Fruit fly (Drosophila melanogaster) whole organism, embryonic: ENCODE data around the gene CG44270.
A peak's percentile ranks its signal among the peaks of the same experiment; 100 is the strongest.

ENCODE experiments used
- Abd-B ChIP-seq: fragments of 200-800 bp; sonication (Bioruptor generic); optimal IDR thresholded peaks from 2 replicates; lab custom pipeline; 2018; ENCODE audit warnings: missing biosample characterization, mild to moderate bottlenecking, missing genetic modification characterization, moderate library complexity
- Adf1 ChIP-seq: fragments of 200-800 bp; sonication (Bioruptor generic); IDR thresholded peaks from 2 replicates; pipeline ENCODE4 v1.3.6; 2022; ENCODE audit warnings: missing biosample characterization, missing genetic modification characterization
- Bteb2 ChIP-seq: fragments of 200-800 bp; sonication (Bioruptor generic); optimal IDR thresholded peaks from 2 replicates; lab custom pipeline; 2016; ENCODE audit warnings: missing biosample characterization, missing genetic modification characterization
- CG11560 ChIP-seq: fragments of 200-800 bp; sonication (Bioruptor generic); IDR thresholded peaks from 3 replicates; pipeline ENCODE4 v1.3.6; 2022; ENCODE audit warnings: missing biosample characterization, missing genetic modification characterization
- CG14441 ChIP-seq: fragments of 200-800 bp; sonication (Bioruptor generic); IDR thresholded peaks from 2 replicates; pipeline ENCODE4 v1.3.6; 2022; ENCODE audit warnings: missing biosample characterization, missing genetic modification characterization
- CG15073 ChIP-seq: fragments of 200-800 bp; sonication (Bioruptor generic); optimal IDR thresholded peaks from 2 replicates; lab custom pipeline; 2016; ENCODE audit warnings: missing biosample characterization, missing genetic modification characterization
- CG15601 ChIP-seq: fragments of 200-800 bp; sonication (Bioruptor generic); optimal IDR thresholded peaks from 3 replicates; lab custom pipeline; 2019; ENCODE audit warnings: missing biosample characterization, mild to moderate bottlenecking, missing genetic modification characterization, moderate library complexity
- CG16815 ChIP-seq: fragments of 200-800 bp; sonication (Bioruptor generic); optimal IDR thresholded peaks from 3 replicates; lab custom pipeline; 2017; ENCODE audit warnings: missing biosample characterization, mild to moderate bottlenecking, missing genetic modification characterization
- CG18262 ChIP-seq: fragments of 200-800 bp; optimal IDR thresholded peaks from 3 replicates; lab custom pipeline; 2019; ENCODE audit warnings: missing biosample characterization, mild to moderate bottlenecking, missing genetic modification characterization, moderate library complexity
- CG32767 ChIP-seq: fragments of 200-800 bp; sonication (Bioruptor generic); IDR thresholded peaks from 2 replicates; pipeline ENCODE4 v1.3.6; 2022; ENCODE audit warnings: missing biosample characterization, missing genetic modification characterization
- CG7556 ChIP-seq: fragments of 200-800 bp; sonication (Bioruptor generic); optimal IDR thresholded peaks from 2 replicates; lab custom pipeline; 2017; ENCODE audit warnings: missing biosample characterization, mild to moderate bottlenecking, missing genetic modification characterization
- CG9932 ChIP-seq: fragments of 200-800 bp; sonication (Bioruptor generic); IDR thresholded peaks from 2 replicates; pipeline ENCODE4 v1.3.6; 2022; ENCODE audit warnings: missing biosample characterization, missing genetic modification characterization
- Deaf1 ChIP-seq: fragments of 200-800 bp; optimal IDR thresholded peaks from 3 replicates; lab custom pipeline; 2019; ENCODE audit warnings: missing biosample characterization, mild to moderate bottlenecking, missing genetic modification characterization, moderate library complexity
- Drgx ChIP-seq: fragments of 200-800 bp; sonication (Bioruptor generic); IDR thresholded peaks from 2 replicates; pipeline ENCODE4 v1.3.6; 2022; ENCODE audit warnings: missing biosample characterization, missing genetic modification characterization
- GATAe ChIP-seq: fragments of 200-800 bp; sonication (Bioruptor generic); conservative IDR thresholded peaks from 2 replicates; pipeline ENCODE4 v1.3.6; 2022; ENCODE audit warnings: missing biosample characterization, missing genetic modification characterization
- HmgZ ChIP-seq: fragments of 200-800 bp; sonication (Bioruptor generic); optimal IDR thresholded peaks from 2 replicates; lab custom pipeline; 2018; ENCODE audit warnings: missing biosample characterization, mild to moderate bottlenecking, missing genetic modification characterization
- Med ChIP-seq: fragments of 200-800 bp; sonication (Bioruptor generic); peaks from one replicate; lab custom pipeline; 2016; ENCODE audit warnings: missing biosample characterization, missing genetic modification characterization, mild to moderate bottlenecking, inconsistent platforms, moderate library complexity
- Meics ChIP-seq: fragments of 200-800 bp; sonication (Bioruptor generic); optimal IDR thresholded peaks from 2 replicates; lab custom pipeline; 2017; ENCODE audit warnings: missing biosample characterization, mild to moderate bottlenecking, missing genetic modification characterization
- Oli ChIP-seq: fragments of 200-800 bp; sonication (Bioruptor generic); optimal IDR thresholded peaks from 2 replicates; lab custom pipeline; 2018; ENCODE audit warnings: missing biosample characterization, mild to moderate bottlenecking, missing genetic modification characterization, moderate library complexity
- Sry-β ChIP-seq: fragments of 200-800 bp; sonication (Bioruptor generic); optimal IDR thresholded peaks from 2 replicates; lab custom pipeline; 2018; ENCODE audit warnings: missing biosample characterization, mild to moderate bottlenecking, missing genetic modification characterization, moderate library complexity
- Tbp ChIP-seq: fragments of >200 bp; optimal IDR thresholded peaks from 2 replicates; lab custom pipeline; 2018; ENCODE audit warnings: missing biosample characterization, missing genetic modification characterization
- Trl ChIP-seq, 3 experiments: fragments of >200 bp in 2 of 3; fragments of 200-800 bp in 1 of 3; sonication (Bioruptor generic) in 1 of 3; optimal IDR thresholded peaks; 2 replicates in 1 of 3; 3 replicates in 2 of 3; lab custom pipeline; 2016 to 2017; ENCODE audit warnings: missing biosample characterization in 1 of 3, missing genetic modification characterization in 1 of 3
- abd-A ChIP-seq: fragments of 200-800 bp; sonication (Bioruptor generic); optimal IDR thresholded peaks from 3 replicates; lab custom pipeline; 2019; ENCODE audit warnings: missing biosample characterization, mild to moderate bottlenecking, missing genetic modification characterization, moderate library complexity
- ase ChIP-seq: fragments of 200-800 bp; sonication (Bioruptor generic); IDR thresholded peaks from 3 replicates; pipeline ENCODE4 v1.3.6; 2022; ENCODE audit warnings: missing biosample characterization, missing genetic modification characterization
- bcd ChIP-seq: fragments of 200-800 bp; sonication (Bioruptor generic); optimal IDR thresholded peaks from 2 replicates; lab custom pipeline; 2017; ENCODE audit warnings: missing biosample characterization, mild to moderate bottlenecking, missing genetic modification characterization
- cg ChIP-seq: fragments of 200-800 bp; sonication (Bioruptor generic); optimal IDR thresholded peaks from 3 replicates; lab custom pipeline; 2019; ENCODE audit warnings: missing biosample characterization, mild to moderate bottlenecking, missing genetic modification characterization, moderate library complexity
- chinmo ChIP-seq: fragments of 200-800 bp; sonication (Bioruptor generic); IDR thresholded peaks from 4 replicates; pipeline ENCODE4 v1.3.6; 2022; ENCODE audit warnings: missing biosample characterization, missing genetic modification characterization; ENCODE audit not compliant: partially characterized antibody
- chm ChIP-seq: fragments of 200-800 bp; sonication (Bioruptor generic); IDR thresholded peaks from 2 replicates; pipeline ENCODE4 v1.3.6; 2022; ENCODE audit warnings: missing biosample characterization, missing genetic modification characterization
- dm ChIP-seq: fragments of 200-800 bp; sonication (Bioruptor generic); optimal IDR thresholded peaks from 3 replicates; lab custom pipeline; 2016; ENCODE audit warnings: missing biosample characterization, missing genetic modification characterization
- ewg ChIP-seq: fragments of 200-800 bp; sonication (Bioruptor generic); optimal IDR thresholded peaks from 3 replicates; lab custom pipeline; 2017; ENCODE audit warnings: mild to moderate bottlenecking, missing biosample characterization, missing genetic modification reagents, missing genetic modification characterization
- exex ChIP-seq: fragments of 200-800 bp; sonication (Bioruptor generic); optimal IDR thresholded peaks from 4 replicates; lab custom pipeline; 2018; ENCODE audit warnings: missing biosample characterization, mild to moderate bottlenecking, missing genetic modification characterization, moderate library complexity
- gcm ChIP-seq: fragments of 200-800 bp; sonication (Bioruptor generic); optimal IDR thresholded peaks from 2 replicates; lab custom pipeline; 2019; ENCODE audit warnings: missing biosample characterization, mild to moderate bottlenecking, missing genetic modification characterization, moderate library complexity
- ham ChIP-seq: fragments of 200-800 bp; sonication (Bioruptor generic); IDR thresholded peaks from 2 replicates; pipeline ENCODE4 v1.3.6; 2022; ENCODE audit warnings: missing biosample characterization, missing genetic modification characterization
- her ChIP-seq: fragments of 200-800 bp; sonication (Bioruptor generic); optimal IDR thresholded peaks from 2 replicates; lab custom pipeline; 2016; ENCODE audit warnings: missing biosample characterization, missing genetic modification characterization
- onecut ChIP-seq: fragments of 200-800 bp; sonication (Bioruptor generic); IDR thresholded peaks from 2 replicates; pipeline ENCODE4 v1.3.6; 2022; ENCODE audit warnings: missing biosample characterization, missing genetic modification characterization
- pzg ChIP-seq: fragments of 200-800 bp; sonication (Bioruptor generic); optimal IDR thresholded peaks from 3 replicates; lab custom pipeline; 2018; ENCODE audit warnings: missing biosample characterization, mild to moderate bottlenecking, missing genetic modification characterization, moderate library complexity
- run ChIP-seq: fragments of 200-800 bp; sonication (Bioruptor generic); optimal IDR thresholded peaks from 3 replicates; lab custom pipeline; 2018; ENCODE audit warnings: missing biosample characterization, mild to moderate bottlenecking, missing genetic modification characterization
- sim ChIP-seq: fragments of 200-800 bp; sonication (Bioruptor generic); IDR thresholded peaks from 2 replicates; pipeline ENCODE4 v1.3.6; 2022; ENCODE audit warnings: missing biosample characterization, missing genetic modification characterization
- stc ChIP-seq: fragments of 200-800 bp; sonication (Bioruptor generic); IDR thresholded peaks from 2 replicates; pipeline ENCODE4 v1.3.6; 2022; ENCODE audit warnings: missing biosample characterization, missing genetic modification characterization
- tgo ChIP-seq: fragments of 200-800 bp; sonication (Bioruptor generic); IDR thresholded peaks from 3 replicates; pipeline ENCODE4 v1.3.6; 2022; ENCODE audit warnings: missing biosample characterization, missing genetic modification characterization
- tx ChIP-seq: fragments of 200-800 bp; sonication (Bioruptor generic); optimal IDR thresholded peaks from 2 replicates; lab custom pipeline; 2016; ENCODE audit warnings: missing biosample characterization, missing genetic modification characterization
- wek ChIP-seq: fragments of 200-800 bp; sonication (Bioruptor generic); optimal IDR thresholded peaks from 3 replicates; lab custom pipeline; 2018; ENCODE audit warnings: missing biosample characterization, mild to moderate bottlenecking, missing genetic modification characterization, moderate library complexity

Gene CG44270

DNA sequence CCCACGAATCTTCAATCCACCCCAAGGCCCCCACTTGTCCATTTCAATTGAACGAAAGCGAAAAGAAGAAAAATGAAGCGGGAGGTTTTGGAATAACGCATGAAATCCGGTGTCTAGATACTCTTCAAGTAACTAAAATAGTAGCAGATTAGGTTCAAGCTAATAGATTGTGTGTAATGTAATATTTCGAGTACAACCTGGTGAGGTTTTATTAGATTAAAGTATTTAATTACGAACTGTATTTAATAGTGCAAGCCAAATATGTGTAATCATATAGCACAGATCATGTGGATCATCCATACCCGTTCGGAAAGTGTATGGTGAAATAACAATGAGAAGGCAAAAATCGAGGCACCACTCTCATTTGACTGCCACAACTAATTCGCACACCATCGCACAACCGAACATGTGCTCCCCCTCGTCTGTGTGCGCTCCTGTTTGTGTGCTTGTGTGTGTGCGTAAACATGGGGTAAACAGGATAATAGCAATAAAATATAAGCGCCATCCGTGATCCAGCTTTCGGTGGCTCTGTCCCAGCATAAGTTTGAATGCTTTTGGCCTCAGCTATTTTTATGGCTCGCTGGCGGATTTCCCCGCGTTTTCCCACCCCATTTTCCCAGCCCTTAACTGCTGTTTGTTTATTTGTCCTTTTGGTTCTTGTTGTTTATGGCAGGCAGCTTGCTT is 8.5 kb downstream of the CG44270 start (continued):
- TF ChIP-seq dm (GFP tag; lab: Kevin White, UChicago) = no peak
- no peak for TF ChIP-seq run (tag; lab: Kevin White, UChicago)
- TF ChIP-seq CG7556 (GFP tag; lab: Kevin White, UChicago) = peak; percentile 41
- no peak for TF ChIP-seq CG16815 (GFP tag; lab: Kevin White, UChicago)
- no peak for TF ChIP-seq Bteb2 (GFP tag; lab: Kevin White, UChicago)
- no peak for TF ChIP-seq her (GFP tag; lab: Kevin White, UChicago)
- TF ChIP-seq Sry-β (GFP tag; lab: Kevin White, UChicago) = no peak
- no peak for TF ChIP-seq GATAe (GFP tag; lab: Robert Waterston, UW)
- TF ChIP-seq chinmo (GFP tag; lab: Robert Waterston, UW) = no peak
- TF ChIP-seq ham (GFP tag; lab: Robert Waterston, UW) = no peak
- TF ChIP-seq Abd-B (GFP tag; lab: Kevin White, UChicago) = no peak
- no peak for TF ChIP-seq sim (GFP tag; lab: Robert Waterston, UW)
- no peak for TF ChIP-seq ewg (GFP tag; lab: Kevin White, UChicago)
- peak; percentile 46 for TF ChIP-seq stc (GFP tag; lab: Robert Waterston, UW)
- no peak for TF ChIP-seq exex (tag; lab: Kevin White, UChicago)
- TF ChIP-seq HmgZ (tag; lab: Kevin White, UChicago) = no peak
- no peak for TF ChIP-seq CG11560 (tag; lab: Robert Waterston, UW)
- TF ChIP-seq ase = no peak
- peak; percentile 27 for TF ChIP-seq CG18262 (tag; lab: Kevin White, UChicago)
- TF ChIP-seq CG15073 (GFP tag; lab: Kevin White, UChicago) = no peak
- no peak for TF ChIP-seq gcm (GFP tag; lab: Kevin White, UChicago)
- no peak for TF ChIP-seq onecut (GFP tag; lab: Robert Waterston, UW)
- 0 out of 2 replicates have a peak, but pooled peaks have one; percentile 37 for TF ChIP-seq CG14441
- TF ChIP-seq CG15601 = no peak
- no peak for TF ChIP-seq tgo (GFP tag; lab: Robert Waterston, UW)
- no peak for TF ChIP-seq pzg (GFP tag; lab: Kevin White, UChicago)
- peak; percentile 53 for TF ChIP-seq Oli (tag; lab: Kevin White, UChicago)
- TF ChIP-seq CG9932 = 0 out of 2 replicates have a peak, but pooled peaks have one; percentile 13
- no peak for TF ChIP-seq CG32767
- TF ChIP-seq Meics (GFP tag; lab: Kevin White, UChicago) = peak; percentile 45
- TF ChIP-seq bcd (GFP tag; lab: Kevin White, UChicago) = peak; percentile 22
- TF ChIP-seq Drgx (GFP tag; lab: Robert Waterston, UW) = no peak
- TF ChIP-seq, all 482 proteins: peak for 98

DNA sequence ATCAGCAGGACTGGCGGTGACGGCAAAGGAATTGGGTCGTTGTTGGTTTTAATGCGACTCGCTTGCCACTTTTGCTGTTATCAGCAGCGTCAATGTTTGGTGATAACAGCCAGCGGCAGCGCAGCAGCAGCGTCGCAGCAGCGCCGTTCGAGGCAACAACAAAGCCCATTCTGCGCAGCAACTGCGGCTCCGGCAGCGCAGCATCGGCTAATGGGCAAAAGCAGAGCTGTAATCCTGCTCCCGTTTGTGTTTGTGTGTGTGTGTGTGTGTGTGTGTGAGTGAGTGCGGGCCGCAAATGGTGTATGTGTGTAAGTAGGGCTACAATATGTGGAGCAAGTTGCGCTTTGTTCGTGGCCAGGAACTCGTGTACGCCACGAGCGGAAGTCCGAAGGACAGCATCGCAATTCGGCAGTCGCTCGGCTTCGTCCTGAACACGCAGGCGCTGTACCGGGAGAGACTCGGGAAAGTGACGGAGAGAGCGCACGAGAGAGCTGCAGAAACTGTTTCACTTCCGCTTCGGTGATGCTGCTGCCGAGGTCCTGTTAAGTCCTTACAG is 30.3 kb downstream of the CG44270 start:
- TF ChIP-seq Med (peak; percentile 22), abd-A (peak; percentile 80), Trl (optimal IDR thresholded peaks at IDR 0.05; lab: Kevin White, UChicago) (peak; percentile 32 to 44), Trl (GFP tag; optimal IDR thresholded peaks at IDR 0.05; lab: Kevin White, UChicago) (no peak), ewg (GFP tag; lab: Kevin White, UChicago) (peak; percentile 76), Adf1 (GFP tag; lab: Robert Waterston, UW) (peak; percentile 93), tx (GFP tag; lab: Kevin White, UChicago) (no peak), chm (0 out of 2 replicates have a peak, but pooled peaks have one; percentile 13), cg (GFP tag; lab: Kevin White, UChicago) (peak; percentile 42), wek (GFP tag; lab: Kevin White, UChicago) (no peak), Tbp (GFP tag; lab: Kevin White, UChicago) (no peak), Deaf1 (peak; percentile 96)
